Worm (Caenorhabditis elegans) whole organism, late embryonic: ENCODE measurements around the gene sdz-27.

ENCODE experiments used
- hlh-15 ChIP-seq: sonication (generic microtip); optimal IDR thresholded peaks from 2 replicates; lab custom pipeline; 2016; ENCODE audit warnings: missing genetic modification characterization, missing compliant biosample characterization
- pha-2 ChIP-seq: sonication (generic microtip); optimal IDR thresholded peaks from 2 replicates; lab custom pipeline; 2017; ENCODE audit warnings: mild to moderate bottlenecking, missing genetic modification characterization, missing compliant biosample characterization
- pha-4 ChIP-seq: fragments of 150-350 bp; optimal IDR thresholded peaks from 2 replicates; lab custom pipeline; 2018; ENCODE audit warnings: missing biosample characterization, missing genetic modification reagents, missing genetic modification characterization

ce11 chrIV:11176967-11177366 is 9.9 kb upstream of the sdz-27 start, which contains the start of gene rap-3:
- TF ChIP-seq pha-2 (no peak), hlh-15 (tag; lab: Kevin White, UChicago) (no peak), pha-4 (tag; lab: Kevin White, UChicago) (no peak)
